Fruit fly (Drosophila melanogaster): ENCODE results near the gene CG14641.
A peak's percentile ranks its signal among the peaks of the same experiment; 100 is the strongest.

CG14641 gene

dm6 chr3R:4220780-4221179 is 11.4 kb downstream of the CG14641 start (continued):
- TF ChIP-seq amos (GFP tag; IDR thresholded peaks at IDR 0.05; ENCODE audit: partially characterized antibody) (peak; percentile 99), nerfin-2 (GFP tag; IDR thresholded peaks at IDR 0.05; ENCODE audit: partially characterized antibody) (peak; percentile 95), CG32532 (GFP tag; IDR thresholded peaks at IDR 0.05) (peak; percentile 71), CG1792 (GFP tag; optimal IDR thresholded peaks at IDR 0.05) (peak; percentile 22), CG12942 (GFP tag; optimal IDR thresholded peaks at IDR 0.05) (peak; percentile 12), zfh2 (GFP tag; optimal IDR thresholded peaks at IDR 0.05) (peak; percentile 49), CG6683 (GFP tag; optimal IDR thresholded peaks at IDR 0.05) (no peak), tap (tag; optimal IDR thresholded peaks at IDR 0.05) (no peak), CG3163 (GFP tag; optimal IDR thresholded peaks at IDR 0.05) (peak; percentile 28), fu2 (GFP tag; optimal IDR thresholded peaks at IDR 0.05) (peak; percentile 54), Med (GFP tag) (peak; percentile 95), CG42726 (GFP tag; IDR thresholded peaks at IDR 0.05; ENCODE audit: partially characterized antibody) (peak; percentile 98), CG2678 (tag; optimal IDR thresholded peaks at IDR 0.05) (no peak), hbn (GFP tag; IDR thresholded peaks at IDR 0.05; ENCODE audit: partially characterized antibody) (peak; percentile 95), Fer3 (tag; optimal IDR thresholded peaks at IDR 0.05) (peak; percentile 39), CG9876 (GFP tag; optimal IDR thresholded peaks at IDR 0.05) (peak; percentile 8), Hsf (GFP tag; optimal IDR thresholded peaks at IDR 0.05) (peak; percentile 54), gfzf (GFP tag; optimal IDR thresholded peaks at IDR 0.05) (peak; percentile 31), dpn (GFP tag; optimal IDR thresholded peaks at IDR 0.05) (peak; percentile 37), jumu (GFP tag; optimal IDR thresholded peaks at IDR 0.05) (peak; percentile 40), Opbp (GFP tag; IDR thresholded peaks at IDR 0.05; ENCODE audit: partially characterized antibody) (peak; percentile 98), CG6654 (GFP tag; optimal IDR thresholded peaks at IDR 0.05) (no peak), slbo (GFP tag; IDR thresholded peaks at IDR 0.05) (peak; percentile 60), CG4730 (GFP tag; IDR thresholded peaks at IDR 0.05) (no peak), Drgx (GFP tag; IDR thresholded peaks at IDR 0.05) (0 out of 2 replicates have a peak, but pooled peaks have one; percentile 20), CG8290 (GFP tag; optimal IDR thresholded peaks at IDR 0.05) (peak; percentile 32), CG8290 (tag; optimal IDR thresholded peaks at IDR 0.05) (peak in 1 of 2 experiments; percentile 80), crp (GFP tag; optimal IDR thresholded peaks at IDR 0.05) (peak in 1 of 2 experiments; percentile 9), nerfin-1 (tag; optimal IDR thresholded peaks at IDR 0.05) (no peak), tll (GFP tag; optimal IDR thresholded peaks at IDR 0.05) (no peak), CG10979 (tag; optimal IDR thresholded peaks at IDR 0.05) (peak; percentile 4), CG15479 (GFP tag; optimal IDR thresholded peaks at IDR 0.05) (no peak), NK7.1 (GFP tag; optimal IDR thresholded peaks at IDR 0.05) (peak; percentile 18), tna (GFP tag; IDR thresholded peaks at IDR 0.05; ENCODE audit: partially characterized antibody) (peak; percentile 97), D (optimal IDR thresholded peaks at IDR 0.05) (peak; percentile 14), D (GFP tag; optimal IDR thresholded peaks at IDR 0.05) (no peak), pum (GFP tag; optimal IDR thresholded peaks at IDR 0.05) (no peak), chif (GFP tag; optimal IDR thresholded peaks at IDR 0.05) (peak; percentile 7 to 17), CG13424 (tag; optimal IDR thresholded peaks at IDR 0.05) (peak; percentile 14), knrl (GFP tag; IDR thresholded peaks at IDR 0.05; ENCODE audit: partially characterized antibody) (peak; percentile 98), Ets65A (GFP tag) (peak; percentile 87), ERR (GFP tag; optimal IDR thresholded peaks at IDR 0.05) (peak; percentile 50), CG14710 (tag; optimal IDR thresholded peaks at IDR 0.05) (peak; percentile 42), mirr (GFP tag; optimal IDR thresholded peaks at IDR 0.05) (no peak), Lhr (GFP tag; optimal IDR thresholded peaks at IDR 0.05) (peak; percentile 88), pros (GFP tag; optimal IDR thresholded peaks at IDR 0.05) (no peak), CG7271 (tag; optimal IDR thresholded peaks at IDR 0.05) (no peak), repo (GFP tag; optimal IDR thresholded peaks at IDR 0.05) (peak; percentile 48), Dp (GFP tag; optimal IDR thresholded peaks at IDR 0.05) (peak; percentile 97), unc-4 (GFP tag; IDR thresholded peaks at IDR 0.05; ENCODE audit: partially characterized antibody) (peak; percentile 97)

Data from whole organism, embryonic.